Fruit fly (Drosophila melanogaster) whole organism, adult: ENCODE results near the gene Blos2.

ENCODE experiments used
- CG12768 ChIP-seq: fragments of 200-800 bp; sonication (Bioruptor generic); optimal IDR thresholded peaks from 2 replicates; lab custom pipeline; 2017; ENCODE audit warnings: missing biosample characterization, missing genetic modification characterization, mild to moderate bottlenecking, moderate library complexity, missing genetic modification reagents
- CG14711 ChIP-seq: fragments of 200-800 bp; sonication (Bioruptor generic); optimal IDR thresholded peaks from 2 replicates; lab custom pipeline; 2018; ENCODE audit warnings: missing biosample characterization, mild to moderate bottlenecking, missing genetic modification characterization, moderate library complexity
- CG1620 ChIP-seq: fragments of 200-800 bp; sonication (Bioruptor generic); optimal IDR thresholded peaks from 2 replicates; lab custom pipeline; 2016; ENCODE audit warnings: missing biosample characterization, missing genetic modification characterization
- CG5204 ChIP-seq: fragments of 200-800 bp; sonication (Bioruptor generic); optimal IDR thresholded peaks from 2 replicates; lab custom pipeline; 2016; ENCODE audit warnings: missing biosample characterization, missing genetic modification characterization
- CG7045 ChIP-seq: fragments of 200-800 bp; sonication (Bioruptor generic); optimal IDR thresholded peaks from 2 replicates; lab custom pipeline; 2017; ENCODE audit warnings: missing biosample characterization, mild to moderate bottlenecking, missing genetic modification characterization
- Clk ChIP-seq: fragments of 200-800 bp; sonication (Bioruptor generic); optimal IDR thresholded peaks from 2 replicates; lab custom pipeline; 2017; ENCODE audit warnings: missing biosample characterization, missing genetic modification characterization
- Crg-1 ChIP-seq: fragments of 200-800 bp; sonication (Bioruptor generic); optimal IDR thresholded peaks from 2 replicates; lab custom pipeline; 2016; ENCODE audit warnings: missing biosample characterization, missing genetic modification characterization
- Hr96 ChIP-seq: fragments of 200-800 bp; sonication (Bioruptor generic); optimal IDR thresholded peaks from 2 replicates; lab custom pipeline; 2016; ENCODE audit warnings: missing biosample characterization, missing genetic modification characterization
- bab1 ChIP-seq: fragments of 200-800 bp; sonication (Bioruptor generic); optimal IDR thresholded peaks from 3 replicates; lab custom pipeline; 2019; ENCODE audit warnings: missing biosample characterization, mild to moderate bottlenecking, missing genetic modification characterization, moderate library complexity
- cic ChIP-seq: fragments of 200-800 bp; sonication (Bioruptor generic); optimal IDR thresholded peaks from 2 replicates; lab custom pipeline; 2017; ENCODE audit warnings: missing biosample characterization, mild to moderate bottlenecking, missing genetic modification characterization, moderate library complexity
- cnc ChIP-seq, 2 experiments: fragments of >200 bp; optimal IDR thresholded peaks; 2 replicates each; lab custom pipeline; 2017
- kay ChIP-seq: fragments of 200-800 bp; sonication (Bioruptor generic); peaks from one replicate; lab custom pipeline; 2016; ENCODE audit warnings: missing biosample characterization, missing genetic modification characterization, borderline replicate concordance
- ovo ChIP-seq: fragments of 200-800 bp; sonication (Bioruptor generic); optimal IDR thresholded peaks from 2 replicates; lab custom pipeline; 2016; ENCODE audit warnings: missing biosample characterization, missing genetic modification characterization
- tj ChIP-seq: fragments of 200-800 bp; sonication (Bioruptor generic); optimal IDR thresholded peaks from 3 replicates; lab custom pipeline; 2017; ENCODE audit warnings: missing biosample characterization, mild to moderate bottlenecking, missing genetic modification characterization, moderate library complexity

DNA sequence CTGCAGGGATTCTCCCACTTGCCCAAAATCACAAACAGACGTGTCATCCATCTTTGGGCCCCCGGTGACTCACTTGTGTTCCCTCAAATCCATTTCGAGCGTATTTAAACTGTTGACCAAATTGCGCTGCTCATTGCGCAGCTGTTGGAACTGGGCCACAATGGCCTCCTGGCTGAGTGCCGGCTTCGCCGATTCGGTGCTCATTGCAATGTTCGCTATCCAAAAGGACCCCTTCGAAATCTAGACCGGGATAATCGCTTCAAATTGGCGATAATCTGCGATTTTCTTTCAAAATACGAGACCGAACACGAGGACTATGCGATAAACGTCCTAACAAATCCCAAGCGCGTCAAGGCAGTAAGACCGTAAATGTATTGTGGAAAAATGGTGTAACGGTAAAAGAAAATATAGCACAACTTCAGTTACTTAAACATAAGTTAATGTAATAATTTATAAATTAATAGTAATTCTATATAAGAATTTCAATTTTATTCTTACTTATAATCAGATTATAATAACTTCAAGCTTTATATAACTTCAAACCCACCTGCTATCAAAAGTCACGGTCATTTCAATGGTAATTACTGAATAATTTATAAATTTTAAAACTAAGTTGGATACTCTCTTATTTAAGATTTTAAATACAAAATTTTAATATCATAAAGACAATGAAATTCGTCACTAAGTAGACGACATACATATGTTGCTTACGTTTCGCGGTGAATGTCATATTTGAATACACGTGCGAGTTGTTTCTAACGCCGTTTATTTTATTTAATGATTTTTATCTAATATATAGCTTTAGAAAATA, 12.9 kb downstream of the Blos2 start, which contains the start of the genes Pfdn2 and Noc1:
- TF ChIP-seq CG14711 (tag; lab: Kevin White, UChicago) = peak; percentile 34
- TF ChIP-seq Hr96 (GFP tag; lab: Kevin White, UChicago) = no peak
- TF ChIP-seq ovo = peak; percentile 43
- TF ChIP-seq Crg-1 (GFP tag; lab: Kevin White, UChicago) = no peak
- no peak for TF ChIP-seq cic
- TF ChIP-seq CG12768 (GFP tag; lab: Kevin White, UChicago) = no peak
- no peak for TF ChIP-seq CG7045 (GFP tag; lab: Kevin White, UChicago)
- TF ChIP-seq CG1620 (GFP tag; lab: Kevin White, UChicago) = no peak
- no peak for TF ChIP-seq tj (GFP tag; lab: Kevin White, UChicago)
- no peak for TF ChIP-seq CG5204
- TF ChIP-seq kay (GFP tag; lab: Kevin White, UChicago) = no peak
- no peak for TF ChIP-seq Clk (GFP tag; lab: Kevin White, UChicago)
- TF ChIP-seq cnc (optimal IDR thresholded peaks at IDR 0.05; lab: Kevin White, UChicago) = no peak
- peak; percentile 35 for TF ChIP-seq bab1
